Fruit fly (Drosophila melanogaster): Measurements from ENCODE around the gene ClC-c.

DNA sequence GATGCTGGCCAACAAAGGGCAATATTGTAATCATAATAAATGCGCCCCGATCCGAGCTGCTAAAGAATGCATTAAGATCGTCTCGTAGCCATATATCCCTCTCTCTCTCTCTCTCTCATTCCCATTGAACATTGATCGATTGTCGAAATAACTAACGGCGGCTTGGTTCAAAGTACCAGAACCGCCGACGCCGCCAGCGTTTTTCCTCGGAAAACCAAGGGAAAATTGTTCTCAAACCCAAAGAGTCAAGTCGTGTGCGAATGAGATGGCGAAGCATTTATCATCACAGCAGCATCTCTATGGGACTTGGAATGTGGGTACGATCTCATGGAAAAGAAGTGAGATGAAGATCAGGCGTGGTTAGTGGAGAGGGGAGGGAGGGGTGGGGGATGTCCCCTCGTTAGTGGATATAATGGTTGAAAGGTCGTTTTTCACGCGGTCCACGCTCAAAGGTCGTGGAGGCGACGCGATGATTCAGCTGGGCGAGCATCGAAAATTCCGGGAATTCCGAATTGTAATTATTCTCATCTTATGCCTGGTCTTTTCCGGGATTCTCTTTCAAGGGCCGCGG, 46.4 kb upstream of the ClC-c start:
- TF ChIP-seq pad (GFP tag; optimal IDR thresholded peaks at IDR 0.05), result no peak
- TF ChIP-seq CG7045 (GFP tag; optimal IDR thresholded peaks at IDR 0.05), result no peak
- no peak for TF ChIP-seq tj (GFP tag; optimal IDR thresholded peaks at IDR 0.05)
- no peak for TF ChIP-seq toe (GFP tag; optimal IDR thresholded peaks at IDR 0.05)
- TF ChIP-seq kay (GFP tag; ENCODE audit: borderline replicate concordance), result no peak
- TF ChIP-seq CG12768 (GFP tag; optimal IDR thresholded peaks at IDR 0.05), result no peak
- no peak for TF ChIP-seq Mnt (GFP tag; optimal IDR thresholded peaks at IDR 0.05)
- no peak for TF ChIP-seq CG14711 (tag; optimal IDR thresholded peaks at IDR 0.05)
- TF ChIP-seq cnc (optimal IDR thresholded peaks at IDR 0.05), result no peak
- no peak for TF ChIP-seq CG33017 (tag; optimal IDR thresholded peaks at IDR 0.05)
- no peak for TF ChIP-seq Hr96 (GFP tag; optimal IDR thresholded peaks at IDR 0.05)
- no peak for TF ChIP-seq CG5204 (GFP tag; optimal IDR thresholded peaks at IDR 0.05)
- no peak for TF ChIP-seq Clk (GFP tag; optimal IDR thresholded peaks at IDR 0.05)
- TF ChIP-seq Crg-1 (GFP tag; optimal IDR thresholded peaks at IDR 0.05), result no peak
